Fruit fly (Drosophila melanogaster) ovary, adult (tissue): Measurements from ENCODE around the gene Rlb1.

Experiments used
- CG17801 ChIP-seq: fragments of 200-800 bp; optimal IDR thresholded peaks from 2 replicates; lab custom pipeline; 2019; ENCODE audit warnings: missing biosample characterization, mild to moderate bottlenecking, missing genetic modification characterization, moderate library complexity; ENCODE audit not compliant: partially characterized antibody

Gene Rlb1

dm6 chr3R:9513052-9513420 is at the start of gene Rlb1, which contains the start of gene Ras85D:
TSS of gene Rlb1 (plus strand) at chr3R:9513327.
TSS of gene Ras85D (minus strand) at chr3R:9513067.
- peak; percentile 66 for TF ChIP-seq CG17801 (GFP tag; lab: Kevin White, UChicago)

dm6 chr3R:9468109-9468508 is 45.0 kb upstream of the Rlb1 start:
- TF ChIP-seq CG17801 (GFP tag; lab: Kevin White, UChicago) = no peak

dm6 chr3R:9480396-9480795 is 32.7 kb upstream of the Rlb1 start:
- no peak for TF ChIP-seq CG17801 (GFP tag; lab: Kevin White, UChicago)

- no peak for TF ChIP-seq CG17801 (GFP tag; lab: Kevin White, UChicago)
Measured at dm6 chr3R:9487561-9487960, 25.6 kb upstream of the Rlb1 start.

- TF ChIP-seq CG17801 (GFP tag; lab: Kevin White, UChicago) = no peak
Measured at dm6 chr3R:9487961-9488360, 25.2 kb upstream of the Rlb1 start.

- no peak for TF ChIP-seq CG17801 (GFP tag; lab: Kevin White, UChicago)
Measured at dm6 chr3R:9488493-9488892, 24.6 kb upstream of the Rlb1 start.

dm6 chr3R:9491065-9491567 is 22.0 kb upstream of the Rlb1 start:
- no peak for TF ChIP-seq CG17801 (GFP tag; lab: Kevin White, UChicago)

- TF ChIP-seq CG17801 (GFP tag; lab: Kevin White, UChicago) = no peak
Measured at dm6 chr3R:9492100-9492499, 21.0 kb upstream of the Rlb1 start.

- no peak for TF ChIP-seq CG17801 (GFP tag; lab: Kevin White, UChicago)
Measured at dm6 chr3R:9493627-9494626, 19.2 kb upstream of the Rlb1 start, which contains the start of gene CG16779. TSS of gene CG16779 (minus strand) at chr3R:9493677.

dm6 chr3R:9494627-9495009 is 18.5 kb upstream of the Rlb1 start, which contains the start of gene phu:
TSS of gene phu (plus strand) at chr3R:9494801.
- TF ChIP-seq CG17801 (GFP tag; lab: Kevin White, UChicago) = no peak

dm6 chr3R:9496748-9497147 is 16.4 kb upstream of the Rlb1 start:
- no peak for TF ChIP-seq CG17801 (GFP tag; lab: Kevin White, UChicago)

dm6 chr3R:9499238-9499637 is 13.9 kb upstream of the Rlb1 start:
- TF ChIP-seq CG17801 (GFP tag; lab: Kevin White, UChicago) = no peak

dm6 chr3R:9500193-9501051 is 12.7 kb upstream of the Rlb1 start:
- no peak for TF ChIP-seq CG17801 (GFP tag; lab: Kevin White, UChicago)

- no peak for TF ChIP-seq CG17801 (GFP tag; lab: Kevin White, UChicago)
Measured at dm6 chr3R:9501489-9502415, 11.4 kb upstream of the Rlb1 start.
